Worm (Caenorhabditis elegans): ENCODE results near the gene C27F2.4.

- TF ChIP-seq unc-62 (GFP tag; optimal IDR thresholded peaks at IDR 0.05) (no peak), pha-4 (tag; optimal IDR thresholded peaks at IDR 0.05) (no peak), nhr-12 (tag; optimal IDR thresholded peaks at IDR 0.05) (no peak), nhr-237 (tag; optimal IDR thresholded peaks at IDR 0.05) (no peak), sptf-1 (tag; optimal IDR thresholded peaks at IDR 0.05) (no peak), cnd-1 (tag; optimal IDR thresholded peaks at IDR 0.05) (no peak), ztf-11 (tag; optimal IDR thresholded peaks at IDR 0.05) (no peak), ces-1 (GFP tag; optimal IDR thresholded peaks at IDR 0.05) (no peak), blmp-1 (tag; optimal IDR thresholded peaks at IDR 0.05) (no peak), nhr-76 (tag; optimal IDR thresholded peaks at IDR 0.05) (no peak), mep-1 (tag; optimal IDR thresholded peaks at IDR 0.05) (no peak), unc-39 (tag; optimal IDR thresholded peaks at IDR 0.05) (no peak)
Measured at ce11 chrIII:4987666-4988065, 27.6 kb upstream of the C27F2.4 start.
